Worm (Caenorhabditis elegans) whole organism, L2 larva: ENCODE results near the gene vti-1.

Source experiments
- C34F6.9 ChIP-seq: fragments of 150-350 bp; optimal IDR thresholded peaks from 2 replicates; lab custom pipeline; 2014; ENCODE audit warnings: missing biosample characterization, missing genetic modification characterization
- F13H6.1 ChIP-seq: sonication (generic microtip); optimal IDR thresholded peaks from 2 replicates; lab custom pipeline; 2016; ENCODE audit warnings: missing genetic modification characterization, missing compliant biosample characterization
- Y55F3AM.14 ChIP-seq: fragments of 200-800 bp; sonication (Bioruptor generic); optimal IDR thresholded peaks from 2 replicates; lab custom pipeline; 2018; ENCODE audit warnings: mild to moderate bottlenecking, missing genetic modification characterization, missing compliant biosample characterization
- ZK546.5 ChIP-seq: sonication (generic microtip); optimal IDR thresholded peaks from 2 replicates; lab custom pipeline; 2017; ENCODE audit warnings: missing biosample characterization, missing genetic modification characterization
- alr-1 ChIP-seq: fragments of 150-350 bp; optimal IDR thresholded peaks from 2 replicates; lab custom pipeline; 2014; ENCODE audit warnings: missing biosample characterization, missing genetic modification characterization
- aly-2 ChIP-seq: fragments of 150-350 bp; optimal IDR thresholded peaks from 2 replicates; lab custom pipeline; 2014; ENCODE audit warnings: missing biosample characterization, missing genetic modification characterization
- ama-1 ChIP-seq: fragments of 150-350 bp; optimal IDR thresholded peaks from 2 replicates; lab custom pipeline; 2018; ENCODE audit warnings: inconsistent platforms
- blmp-1 ChIP-seq: sonication (generic microtip); optimal IDR thresholded peaks from 2 replicates; lab custom pipeline; 2017; ENCODE audit warnings: missing genetic modification characterization, mild to moderate bottlenecking, missing compliant biosample characterization, antibody characterized with exemption, moderate library complexity; ENCODE audit not compliant: insufficient read depth
- ceh-16 ChIP-seq: fragments of 150-350 bp; optimal IDR thresholded peaks from 2 replicates; lab custom pipeline; 2014; ENCODE audit warnings: missing biosample characterization, missing genetic modification characterization
- ceh-82 ChIP-seq: fragments of 150-350 bp; optimal IDR thresholded peaks from 2 replicates; lab custom pipeline; 2014; ENCODE audit warnings: missing biosample characterization, missing genetic modification characterization
- dmd-4 ChIP-seq: sonication (generic microtip); optimal IDR thresholded peaks from 2 replicates; lab custom pipeline; 2017; ENCODE audit warnings: missing biosample characterization, missing genetic modification characterization
- elt-1 ChIP-seq: fragments of 150-350 bp; optimal IDR thresholded peaks from 2 replicates; lab custom pipeline; 2014; ENCODE audit warnings: missing biosample characterization, missing genetic modification characterization
- elt-3 ChIP-seq: sonication (generic microtip); optimal IDR thresholded peaks from 2 replicates; lab custom pipeline; 2017; ENCODE audit warnings: missing biosample characterization, missing genetic modification characterization
- fos-1 ChIP-seq: fragments of 150-350 bp; optimal IDR thresholded peaks from 2 replicates; lab custom pipeline; 2014; ENCODE audit warnings: missing biosample characterization, missing genetic modification characterization
- gmeb-1 ChIP-seq: fragments of 150-350 bp; optimal IDR thresholded peaks from 2 replicates; lab custom pipeline; 2014; ENCODE audit warnings: missing biosample characterization, missing genetic modification characterization
- lin-11 ChIP-seq: fragments of 150-350 bp; sonication (generic microtip); optimal IDR thresholded peaks from 2 replicates; lab custom pipeline; 2014; ENCODE audit warnings: missing biosample characterization, missing genetic modification characterization, inconsistent platforms, mixed read lengths
- lin-13 ChIP-seq: fragments of 150-350 bp; optimal IDR thresholded peaks from 2 replicates; lab custom pipeline; 2014; ENCODE audit warnings: missing biosample characterization, missing genetic modification reagents, missing genetic modification characterization
- lin-39 ChIP-seq: fragments of 150-350 bp; optimal IDR thresholded peaks from 2 replicates; lab custom pipeline; 2014; ENCODE audit warnings: missing biosample characterization, missing genetic modification reagents, missing genetic modification characterization
- mbf-1 ChIP-seq: sonication (generic microtip); optimal IDR thresholded peaks from 2 replicates; lab custom pipeline; 2017; ENCODE audit warnings: missing biosample characterization, missing genetic modification characterization
- nhr-12 ChIP-seq: fragments of 150-350 bp; optimal IDR thresholded peaks from 2 replicates; lab custom pipeline; 2014; ENCODE audit warnings: missing biosample characterization, missing genetic modification characterization
- nhr-129 ChIP-seq: fragments of 150-350 bp; optimal IDR thresholded peaks from 2 replicates; lab custom pipeline; 2014; ENCODE audit warnings: missing biosample characterization, missing genetic modification characterization
- nhr-23 ChIP-seq: fragments of 150-350 bp; optimal IDR thresholded peaks from 2 replicates; lab custom pipeline; 2014; ENCODE audit warnings: missing biosample characterization, missing genetic modification reagents, missing genetic modification characterization
- nhr-237 ChIP-seq: fragments of 150-350 bp; optimal IDR thresholded peaks from 2 replicates; lab custom pipeline; 2014; ENCODE audit warnings: missing biosample characterization, missing genetic modification characterization
- nhr-25 ChIP-seq: fragments of 150-350 bp; sonication (generic microtip); optimal IDR thresholded peaks from 3 replicates; lab custom pipeline; 2014; ENCODE audit warnings: missing biosample characterization, missing genetic modification characterization
- nhr-6 ChIP-seq: fragments of 150-350 bp; optimal IDR thresholded peaks from 2 replicates; lab custom pipeline; 2014; ENCODE audit warnings: missing biosample characterization, missing genetic modification characterization
- peb-1 ChIP-seq: fragments of 150-350 bp; optimal IDR thresholded peaks from 2 replicates; lab custom pipeline; 2014; ENCODE audit warnings: missing biosample characterization, missing genetic modification characterization
- skn-1 ChIP-seq: sonication (generic microtip); optimal IDR thresholded peaks from 2 replicates; lab custom pipeline; 2017; ENCODE audit warnings: missing biosample characterization, missing genetic modification characterization
- sma-3 ChIP-seq: sonication (generic microtip); optimal IDR thresholded peaks from 2 replicates; lab custom pipeline; 2016; ENCODE audit warnings: missing genetic modification reagents, missing genetic modification characterization, missing compliant biosample characterization
- snpc-4 ChIP-seq: fragments of 150-350 bp; optimal IDR thresholded peaks from 2 replicates; lab custom pipeline; 2014; ENCODE audit warnings: missing biosample characterization, missing genetic modification characterization
- unc-39 ChIP-seq: fragments of 150-350 bp; optimal IDR thresholded peaks from 2 replicates; lab custom pipeline; 2014; ENCODE audit warnings: missing biosample characterization, missing genetic modification characterization
- unc-62 ChIP-seq: fragments of 150-350 bp; optimal IDR thresholded peaks from 2 replicates; lab custom pipeline; 2014; ENCODE audit warnings: missing biosample characterization, missing genetic modification reagents, missing genetic modification characterization
- ztf-1 ChIP-seq: fragments of 200-800 bp; sonication (Bioruptor generic); conservative IDR thresholded peaks from 2 replicates; pipeline ENCODE4 v1.3.6; 2022; ENCODE audit warnings: missing genetic modification characterization, missing compliant biosample characterization
- ztf-11 ChIP-seq: sonication (generic microtip); optimal IDR thresholded peaks from 2 replicates; lab custom pipeline; 2017; ENCODE audit warnings: missing biosample characterization, missing genetic modification characterization
- ztf-4 ChIP-seq: fragments of 150-350 bp; optimal IDR thresholded peaks from 2 replicates; lab custom pipeline; 2014; ENCODE audit warnings: missing biosample characterization, missing genetic modification characterization

Gene vti-1

ce11 chrIV:14760845-14761244, 5.6 kb downstream of the vti-1 start, which contains the start of gene ptp-5.2:
Gene ptp-5.2, minus strand, starts transcription at chrIV:14760945.
- TF ChIP-seq lin-39, result no peak
- no peak for TF ChIP-seq nhr-237 (tag; lab: Kevin White, UChicago)
- TF ChIP-seq nhr-129 (tag; lab: Kevin White, UChicago), result no peak
- TF ChIP-seq dmd-4, result no peak
- no peak for TF ChIP-seq lin-11 (tag; lab: Kevin White, UChicago)
- TF ChIP-seq nhr-6 (tag; lab: Kevin White, UChicago), result no peak
- no peak for TF ChIP-seq ceh-16
- TF ChIP-seq sma-3, result no peak
- no peak for TF ChIP-seq mbf-1
- no peak for TF ChIP-seq snpc-4
- TF ChIP-seq fos-1 (tag; lab: Kevin White, UChicago), result no peak
- TF ChIP-seq ztf-4 (tag; lab: Kevin White, UChicago), result no peak

ce11 chrIV:14759662-14760061, 6.8 kb downstream of the vti-1 start:
- TF ChIP-seq unc-39 (tag; lab: Kevin White, UChicago), result no peak
- TF ChIP-seq ceh-16, result no peak
- no peak for TF ChIP-seq nhr-6 (tag; lab: Kevin White, UChicago)
- TF ChIP-seq nhr-25 (tag; lab: Kevin White, UChicago), result no peak
- no peak for TF ChIP-seq ztf-11
- no peak for TF ChIP-seq dmd-4
- no peak for TF ChIP-seq ztf-4 (tag; lab: Kevin White, UChicago)
- TF ChIP-seq snpc-4, result no peak
- TF ChIP-seq peb-1 (tag; lab: Kevin White, UChicago), result no peak
- TF ChIP-seq aly-2 (tag; lab: Kevin White, UChicago), result no peak

ce11 chrIV:14757786-14758185, 8.7 kb downstream of the vti-1 start:
- TF ChIP-seq ZK546.5 (tag; lab: Kevin White, UChicago) (no peak), ama-1 (lab: Kevin White, UChicago) (no peak), snpc-4 (no peak), nhr-6 (tag; lab: Kevin White, UChicago) (no peak), unc-62 (GFP tag; lab: Kevin White, UChicago) (no peak), fos-1 (tag; lab: Kevin White, UChicago) (no peak), F13H6.1 (tag; lab: Kevin White, UChicago) (no peak)

ce11 chrIV:14754912-14755311, 11.6 kb downstream of the vti-1 start, which contains the start of gene Y57G11C.499:
Gene Y57G11C.499, minus strand, starts transcription at chrIV:14754934.
- TF ChIP-seq ztf-1 (GFP tag; lab: Robert Waterston, UW) (no peak), peb-1 (tag; lab: Kevin White, UChicago) (no peak), ceh-82 (tag; lab: Kevin White, UChicago) (no peak), nhr-23 (no peak), C34F6.9 (tag; lab: Kevin White, UChicago) (no peak), ceh-16 (no peak), skn-1 (no peak), ztf-11 (no peak), nhr-12 (tag; lab: Kevin White, UChicago) (no peak), fos-1 (tag; lab: Kevin White, UChicago) (no peak), blmp-1 (tag; lab: Kevin White, UChicago) (no peak)

- TF ChIP-seq alr-1 (tag; lab: Kevin White, UChicago) (no peak), Y55F3AM.14 (no peak), peb-1 (tag; lab: Kevin White, UChicago) (no peak), ztf-1 (GFP tag; lab: Robert Waterston, UW) (no peak), elt-1 (tag; lab: Kevin White, UChicago) (no peak), nhr-6 (tag; lab: Kevin White, UChicago) (no peak), ztf-11 (no peak), lin-39 (no peak), nhr-23 (no peak), elt-3 (tag; lab: Kevin White, UChicago) (no peak), mbf-1 (no peak), gmeb-1 (no peak), unc-39 (tag; lab: Kevin White, UChicago) (no peak), unc-62 (GFP tag; lab: Kevin White, UChicago) (no peak), ZK546.5 (tag; lab: Kevin White, UChicago) (no peak), lin-13 (no peak), nhr-25 (tag; lab: Kevin White, UChicago) (no peak), ceh-16 (no peak), nhr-129 (tag; lab: Kevin White, UChicago) (no peak)
These were observed 24.5 kb downstream of the vti-1 start for ce11 chrIV:14741926-14742325.
